Fruit fly (Drosophila melanogaster): ENCODE measurements around the gene CG9269.
A peak's percentile ranks its signal among the peaks of the same experiment; 100 is the strongest.

Gene CG9269

DNA sequence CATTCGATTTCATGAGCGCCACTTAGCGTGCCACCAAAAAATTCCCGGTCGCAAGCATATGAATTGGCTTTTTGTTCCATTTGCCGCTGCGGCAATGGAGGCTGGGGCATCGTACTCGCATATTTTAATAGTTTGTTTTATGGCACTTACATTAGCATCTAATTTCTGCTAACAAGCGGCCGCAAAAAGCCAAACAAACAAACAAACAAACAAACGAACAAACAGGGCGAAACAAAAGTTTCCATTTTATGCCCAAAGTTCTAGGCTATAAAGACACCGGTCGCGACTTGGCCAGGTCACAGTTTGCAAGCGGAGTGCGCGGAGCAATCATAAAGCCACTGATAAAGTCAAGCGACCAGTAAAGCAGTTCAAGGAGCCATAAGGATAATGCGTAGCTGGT, at the start of gene CG9269:
TSS of gene CG9269 (plus strand) at position 301 of the 400 bp plus-strand sequence.
- TF ChIP-seq Pif1A (GFP tag; optimal IDR thresholded peaks at IDR 0.05) (no peak), CG13204 (GFP tag; optimal IDR thresholded peaks at IDR 0.05) (no peak)

DNA sequence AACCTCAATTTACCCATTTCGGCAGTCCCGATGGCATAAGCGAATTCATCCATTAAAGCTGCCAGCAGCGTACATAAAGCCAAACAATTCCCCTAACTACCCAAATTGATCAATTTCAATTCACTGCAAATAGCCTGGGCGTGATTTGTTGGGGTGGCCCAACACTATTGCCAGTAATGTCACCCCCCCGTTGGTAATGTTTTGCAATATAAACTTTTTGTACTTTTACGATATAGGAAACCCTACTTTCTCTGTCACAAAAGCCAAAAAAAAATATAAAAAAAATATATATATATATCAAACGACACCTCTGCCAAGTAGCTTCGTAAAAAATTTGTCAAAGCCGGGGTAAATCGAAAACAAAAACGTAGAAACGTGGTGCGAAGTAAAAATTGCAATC, 28.0 kb upstream of the CG9269 start, which contains the start of gene CG14370:
TSS of gene CG14370 (plus strand) at position 301 of the 400 bp plus-strand sequence.
- no peak for TF ChIP-seq CG8301 (tag; optimal IDR thresholded peaks at IDR 0.05)
- no peak for TF ChIP-seq CG15710 (tag; optimal IDR thresholded peaks at IDR 0.05)
- no peak for TF ChIP-seq CG14655 (GFP tag; optimal IDR thresholded peaks at IDR 0.05)
- no peak for TF ChIP-seq EcR (GFP tag; optimal IDR thresholded peaks at IDR 0.05)
- TF ChIP-seq CG4496 (GFP tag; IDR thresholded peaks at IDR 0.05) = no peak
- no peak for TF ChIP-seq CG9948 (tag; optimal IDR thresholded peaks at IDR 0.05)
- TF ChIP-seq CG12605 (GFP tag; IDR thresholded peaks at IDR 0.05) = no peak
- no peak for TF ChIP-seq CG34367 (tag; optimal IDR thresholded peaks at IDR 0.05)
- no peak for TF ChIP-seq Pif1A (GFP tag; optimal IDR thresholded peaks at IDR 0.05)
- no peak for TF ChIP-seq gl (tag; optimal IDR thresholded peaks at IDR 0.05)
- no peak for TF ChIP-seq CG10348 (GFP tag; IDR thresholded peaks at IDR 0.05)
- no peak for TF ChIP-seq Snoo (tag; optimal IDR thresholded peaks at IDR 0.05)
- no peak for TF ChIP-seq CG17806 (tag; optimal IDR thresholded peaks at IDR 0.05)
- TF ChIP-seq Pif1B (GFP tag; optimal IDR thresholded peaks at IDR 0.05) = no peak
- no peak for TF ChIP-seq fd96Ca (GFP tag; IDR thresholded peaks at IDR 0.05)
- TF ChIP-seq CG13204 (GFP tag; optimal IDR thresholded peaks at IDR 0.05) = no peak
- TF ChIP-seq rn (GFP tag; IDR thresholded peaks at IDR 0.05) = no peak
- TF ChIP-seq CG8159 (tag; optimal IDR thresholded peaks at IDR 0.05) = no peak

DNA sequence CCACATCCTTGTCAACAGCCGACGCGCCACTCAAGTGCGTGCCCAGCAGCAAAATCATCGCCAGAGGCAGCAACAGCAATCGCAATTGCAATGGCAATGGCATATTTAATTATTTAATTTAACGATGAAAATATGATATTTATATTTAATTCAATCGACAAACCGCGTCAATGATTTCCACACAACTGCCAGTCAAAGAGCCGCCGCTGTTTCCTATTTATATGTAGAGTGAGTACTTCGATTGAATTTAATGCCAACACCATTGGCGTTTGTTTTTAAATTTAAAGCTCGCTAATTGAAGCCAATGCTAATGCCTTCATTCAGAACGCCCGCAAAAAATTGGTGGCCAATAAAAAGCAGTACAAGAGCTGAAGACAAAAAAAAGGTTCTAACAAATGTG, 23.2 kb upstream of the CG9269 start, which contains the start of gene CG14369:
TSS of gene CG14369 (minus strand) at position 101 of the 400 bp plus-strand sequence.
- no peak for TF ChIP-seq EcR (GFP tag; optimal IDR thresholded peaks at IDR 0.05)
- no peak for TF ChIP-seq CG14655 (GFP tag; optimal IDR thresholded peaks at IDR 0.05)
- no peak for TF ChIP-seq D1 (tag; optimal IDR thresholded peaks at IDR 0.05)
- no peak for TF ChIP-seq CG17806 (tag; optimal IDR thresholded peaks at IDR 0.05)
- TF ChIP-seq CG13204 (GFP tag; optimal IDR thresholded peaks at IDR 0.05) = no peak
- no peak for TF ChIP-seq Ets98B (GFP tag; IDR thresholded peaks at IDR 0.05)
- TF ChIP-seq CG12605 (GFP tag; IDR thresholded peaks at IDR 0.05) = no peak

DNA sequence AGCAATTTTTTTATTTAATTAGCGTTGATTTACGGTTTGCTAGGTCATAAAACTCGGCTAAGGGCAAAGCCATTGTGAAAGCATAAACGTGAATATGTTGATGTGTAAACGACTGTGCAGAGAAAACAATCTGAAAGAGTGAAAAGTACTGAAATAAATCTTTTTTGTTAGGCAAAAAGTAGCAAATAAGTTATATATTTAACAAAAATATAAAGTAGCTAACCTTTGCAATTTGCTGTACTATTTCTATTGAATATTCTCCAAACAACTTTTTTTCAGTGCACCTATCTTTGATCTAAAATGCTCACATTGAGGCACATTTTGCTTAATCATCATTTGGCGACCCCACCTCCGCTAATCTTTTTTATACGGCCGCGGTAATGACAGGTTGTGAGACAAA, 19.3 kb upstream of the CG9269 start:
- no peak for TF ChIP-seq EcR (GFP tag; optimal IDR thresholded peaks at IDR 0.05)
- TF ChIP-seq CG12605 (GFP tag; IDR thresholded peaks at IDR 0.05) = no peak
- no peak for TF ChIP-seq gl (tag; optimal IDR thresholded peaks at IDR 0.05)
- no peak for TF ChIP-seq CG14655 (GFP tag; optimal IDR thresholded peaks at IDR 0.05)
- TF ChIP-seq CG34367 (tag; optimal IDR thresholded peaks at IDR 0.05) = no peak
- no peak for TF ChIP-seq Ets98B (GFP tag; IDR thresholded peaks at IDR 0.05)
- no peak for TF ChIP-seq Pif1B (GFP tag; optimal IDR thresholded peaks at IDR 0.05)
- no peak for TF ChIP-seq CG32121 (GFP tag; IDR thresholded peaks at IDR 0.05)
- TF ChIP-seq CG8159 (tag; optimal IDR thresholded peaks at IDR 0.05) = no peak
- TF ChIP-seq CG8301 (tag; optimal IDR thresholded peaks at IDR 0.05) = no peak
- no peak for TF ChIP-seq CG13204 (GFP tag; optimal IDR thresholded peaks at IDR 0.05)
- no peak for TF ChIP-seq Pif1A (GFP tag; optimal IDR thresholded peaks at IDR 0.05)
- TF ChIP-seq CG10348 (GFP tag; IDR thresholded peaks at IDR 0.05) = no peak
- no peak for TF ChIP-seq D1 (tag; optimal IDR thresholded peaks at IDR 0.05)
- no peak for TF ChIP-seq Snoo (tag; optimal IDR thresholded peaks at IDR 0.05)
- TF ChIP-seq CG15710 (tag; optimal IDR thresholded peaks at IDR 0.05) = no peak
- no peak for TF ChIP-seq fd96Ca (GFP tag; IDR thresholded peaks at IDR 0.05)
- no peak for TF ChIP-seq CG9948 (tag; optimal IDR thresholded peaks at IDR 0.05)
- no peak for TF ChIP-seq CG17806 (tag; optimal IDR thresholded peaks at IDR 0.05)
- TF ChIP-seq CG4496 (GFP tag; IDR thresholded peaks at IDR 0.05) = no peak

DNA sequence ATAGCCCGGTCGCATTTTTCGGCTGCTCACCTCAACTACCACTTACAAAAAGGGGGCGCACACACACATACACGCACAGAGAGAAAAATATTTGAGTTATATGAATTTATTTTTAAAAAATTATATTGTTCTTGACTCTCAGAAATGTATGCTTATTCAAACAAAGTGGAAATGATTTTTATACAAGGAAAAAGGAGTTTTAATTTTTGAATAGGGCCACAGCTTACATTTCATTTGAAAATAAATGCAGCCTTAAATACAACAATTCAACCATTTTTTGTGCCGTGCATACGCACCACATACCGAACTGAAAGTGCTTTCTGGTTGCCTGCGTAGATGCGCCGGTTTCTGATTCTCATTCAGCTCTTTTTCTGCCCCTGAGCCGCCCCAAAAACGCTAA, 15.2 kb upstream of the CG9269 start:
- no peak for TF ChIP-seq Snoo (tag; optimal IDR thresholded peaks at IDR 0.05)
- 0 out of 3 replicates have a peak, but pooled peaks have one; percentile 28 for TF ChIP-seq CG4496 (GFP tag; IDR thresholded peaks at IDR 0.05)

DNA sequence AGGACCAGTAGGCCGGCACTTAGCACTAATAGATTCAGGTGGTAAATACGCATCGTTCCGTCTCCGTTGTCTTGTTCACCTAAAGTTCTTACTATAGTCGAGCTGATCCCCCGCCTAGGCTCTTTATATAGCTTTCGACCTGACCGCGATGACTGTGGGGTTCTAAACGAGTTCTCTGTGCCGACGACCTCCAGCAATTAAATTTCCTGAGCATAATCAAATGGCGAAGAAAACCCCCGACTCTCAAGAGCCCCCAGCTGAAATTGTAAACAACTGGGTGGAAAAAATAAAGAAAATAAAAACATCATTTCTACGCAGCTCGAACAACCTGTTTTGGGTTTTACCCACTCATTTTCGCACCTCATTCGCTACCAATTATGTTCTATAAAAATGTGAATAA, 6.6 kb upstream of the CG9269 start, which contains the start of gene CG9759:
TSS of gene CG9759 (minus strand) at position 101 of the 400 bp plus-strand sequence.
- TF ChIP-seq CG4496 (GFP tag; IDR thresholded peaks at IDR 0.05) = no peak
- TF ChIP-seq gl (tag; optimal IDR thresholded peaks at IDR 0.05) = no peak
- TF ChIP-seq CG12605 (GFP tag; IDR thresholded peaks at IDR 0.05) = no peak
- no peak for TF ChIP-seq D1 (tag; optimal IDR thresholded peaks at IDR 0.05)
- no peak for TF ChIP-seq CG34367 (tag; optimal IDR thresholded peaks at IDR 0.05)
- TF ChIP-seq CG10348 (GFP tag; IDR thresholded peaks at IDR 0.05) = no peak
- no peak for TF ChIP-seq EcR (GFP tag; optimal IDR thresholded peaks at IDR 0.05)
- TF ChIP-seq Snoo (tag; optimal IDR thresholded peaks at IDR 0.05) = no peak
- no peak for TF ChIP-seq fd96Ca (GFP tag; IDR thresholded peaks at IDR 0.05)
- TF ChIP-seq Pif1B (GFP tag; optimal IDR thresholded peaks at IDR 0.05) = no peak
- no peak for TF ChIP-seq CG8159 (tag; optimal IDR thresholded peaks at IDR 0.05)
- no peak for TF ChIP-seq Ets98B (GFP tag; IDR thresholded peaks at IDR 0.05)
- TF ChIP-seq CG14655 (GFP tag; optimal IDR thresholded peaks at IDR 0.05) = no peak
- TF ChIP-seq rn (GFP tag; IDR thresholded peaks at IDR 0.05) = no peak
- no peak for TF ChIP-seq CG8301 (tag; optimal IDR thresholded peaks at IDR 0.05)

DNA sequence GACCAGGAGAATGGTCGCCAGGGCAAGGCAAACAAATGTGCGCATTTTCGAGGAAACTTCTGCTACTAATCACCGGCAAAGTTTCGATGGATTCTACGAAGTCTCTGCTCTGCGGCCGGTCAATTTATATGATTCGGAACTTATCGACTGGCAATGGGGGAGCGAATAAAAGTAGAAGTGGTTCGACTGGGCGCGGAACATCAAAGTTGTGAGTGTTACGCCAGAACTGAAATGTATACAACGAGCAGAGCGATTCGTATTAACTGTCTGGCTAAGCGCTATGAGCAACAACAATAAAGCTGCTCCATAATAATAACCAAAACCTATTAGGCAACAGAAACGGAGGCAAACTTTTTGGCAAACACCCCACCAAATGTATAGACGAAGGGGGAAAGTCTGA, 3.4 kb upstream of the CG9269 start, which contains the start of gene CG9757:
TSS of gene CG9757 (minus strand) at position 101 of the 400 bp plus-strand sequence.
- TF ChIP-seq fd96Ca (GFP tag; IDR thresholded peaks at IDR 0.05) (no peak), CG14655 (GFP tag; optimal IDR thresholded peaks at IDR 0.05) (no peak), CG10348 (GFP tag; IDR thresholded peaks at IDR 0.05) (no peak)
